Worm (Caenorhabditis elegans) whole organism, mixed stage, embryonic: ENCODE data around the gene Y73C8B.2.

Source experiments
- M03D4.4 ChIP-seq: sonication (generic microtip); optimal IDR thresholded peaks from 2 replicates; lab custom pipeline; 2017; ENCODE audit warnings: mild to moderate bottlenecking, missing genetic modification characterization, missing compliant biosample characterization
- bed-3 ChIP-seq: fragments of 200-800 bp; sonication (Bioruptor generic); optimal IDR thresholded peaks from 3 replicates; lab custom pipeline; 2018; ENCODE audit warnings: mild to moderate bottlenecking, missing genetic modification characterization, moderate library complexity, missing compliant biosample characterization
- blmp-1 ChIP-seq: fragments of 150-350 bp; optimal IDR thresholded peaks from 2 replicates; lab custom pipeline; 2014; ENCODE audit warnings: missing biosample characterization, missing genetic modification characterization
- ceh-39 ChIP-seq: fragments of 150-350 bp; optimal IDR thresholded peaks from 2 replicates; lab custom pipeline; 2014; ENCODE audit warnings: missing biosample characterization, missing genetic modification characterization
- ceh-43 ChIP-seq: fragments of 200-800 bp; sonication (Bioruptor generic); optimal IDR thresholded peaks from 2 replicates; lab custom pipeline; 2018; ENCODE audit warnings: mild to moderate bottlenecking, missing genetic modification characterization, moderate library complexity, missing compliant biosample characterization
- ceh-83 ChIP-seq: fragments of 200-800 bp; sonication (Bioruptor generic); optimal IDR thresholded peaks from 2 replicates; lab custom pipeline; 2018; ENCODE audit warnings: mild to moderate bottlenecking, missing genetic modification characterization, missing compliant biosample characterization
- ces-1 ChIP-seq: fragments of 150-350 bp; optimal IDR thresholded peaks from 2 replicates; lab custom pipeline; 2014; ENCODE audit warnings: missing biosample characterization, missing genetic modification reagents, missing genetic modification characterization
- cnd-1 ChIP-seq: fragments of 200-800 bp; sonication (Bioruptor generic); optimal IDR thresholded peaks from 2 replicates; lab custom pipeline; 2018; ENCODE audit warnings: mild to moderate bottlenecking, missing genetic modification characterization, missing compliant biosample characterization
- elt-1 ChIP-seq: sonication (generic microtip); optimal IDR thresholded peaks from 2 replicates; lab custom pipeline; 2017; ENCODE audit warnings: missing genetic modification characterization, mild to moderate bottlenecking, missing compliant biosample characterization, antibody characterized with exemption, moderate library complexity, borderline replicate concordance; ENCODE audit not compliant: insufficient read depth
- elt-3 ChIP-seq: fragments of 150-350 bp; optimal IDR thresholded peaks from 2 replicates; lab custom pipeline; 2014; ENCODE audit warnings: missing biosample characterization, missing genetic modification characterization
- ham-2 ChIP-seq: fragments of 200-800 bp; sonication (Bioruptor generic); optimal IDR thresholded peaks from 2 replicates; lab custom pipeline; 2018; ENCODE audit warnings: mild to moderate bottlenecking, missing genetic modification characterization, missing compliant biosample characterization
- hlh-1 ChIP-seq: fragments of 150-350 bp; optimal IDR thresholded peaks from 2 replicates; lab custom pipeline; 2014; ENCODE audit warnings: missing biosample characterization, missing genetic modification reagents, missing genetic modification characterization
- lin-13 ChIP-seq: fragments of 150-350 bp; optimal IDR thresholded peaks from 2 replicates; lab custom pipeline; 2014; ENCODE audit warnings: missing biosample characterization, missing genetic modification characterization
- lsy-2 ChIP-seq: fragments of 150-350 bp; optimal IDR thresholded peaks from 2 replicates; lab custom pipeline; 2014; ENCODE audit warnings: missing biosample characterization, missing genetic modification characterization
- mab-5 ChIP-seq: fragments of 150-350 bp; optimal IDR thresholded peaks from 2 replicates; lab custom pipeline; 2014; ENCODE audit warnings: missing biosample characterization, missing genetic modification characterization
- mep-1 ChIP-seq: fragments of 150-350 bp; optimal IDR thresholded peaks from 2 replicates; lab custom pipeline; 2017; ENCODE audit warnings: missing biosample characterization, missing genetic modification reagents, missing genetic modification characterization, inconsistent platforms
- nhr-12 ChIP-seq: fragments of 150-350 bp; optimal IDR thresholded peaks from 2 replicates; lab custom pipeline; 2014; ENCODE audit warnings: missing biosample characterization, missing genetic modification characterization
- nhr-2 ChIP-seq: fragments of 150-350 bp; optimal IDR thresholded peaks from 2 replicates; lab custom pipeline; 2014; ENCODE audit warnings: missing biosample characterization, missing genetic modification characterization
- nhr-237 ChIP-seq: fragments of 150-350 bp; optimal IDR thresholded peaks from 2 replicates; lab custom pipeline; 2014; ENCODE audit warnings: missing biosample characterization, missing genetic modification characterization
- nhr-76 ChIP-seq: sonication (generic microtip); optimal IDR thresholded peaks from 2 replicates; lab custom pipeline; 2017; ENCODE audit warnings: missing biosample characterization, missing genetic modification characterization
- sem-2 ChIP-seq: fragments of 200-800 bp; sonication (Bioruptor generic); optimal IDR thresholded peaks from 2 replicates; lab custom pipeline; 2018; ENCODE audit warnings: mild to moderate bottlenecking, missing genetic modification characterization, missing compliant biosample characterization
- snpc-4 ChIP-seq: fragments of 150-350 bp; optimal IDR thresholded peaks from 2 replicates; lab custom pipeline; 2014; ENCODE audit warnings: missing biosample characterization, missing genetic modification characterization
- sptf-1 ChIP-seq: sonication (generic microtip); optimal IDR thresholded peaks from 2 replicates; lab custom pipeline; 2017; ENCODE audit warnings: mild to moderate bottlenecking, missing genetic modification characterization, moderate library complexity, missing compliant biosample characterization
- tbx-8 ChIP-seq: fragments of 200-800 bp; sonication (Bioruptor generic); optimal IDR thresholded peaks from 2 replicates; lab custom pipeline; 2018; ENCODE audit warnings: mild to moderate bottlenecking, missing genetic modification characterization, moderate library complexity, missing compliant biosample characterization
- unc-120 ChIP-seq: sonication (generic microtip); optimal IDR thresholded peaks from 2 replicates; lab custom pipeline; 2017; ENCODE audit warnings: missing genetic modification characterization, missing compliant biosample characterization; ENCODE audit not compliant: poor library complexity, severe bottlenecking
- unc-39 ChIP-seq: fragments of 150-350 bp; optimal IDR thresholded peaks from 2 replicates; lab custom pipeline; 2014; ENCODE audit warnings: missing biosample characterization, missing genetic modification characterization
- unc-62 ChIP-seq: fragments of 150-350 bp; optimal IDR thresholded peaks from 2 replicates; lab custom pipeline; 2014; ENCODE audit warnings: missing biosample characterization, missing genetic modification reagents, missing genetic modification characterization
- zip-8 ChIP-seq: fragments of 150-350 bp; optimal IDR thresholded peaks from 2 replicates; lab custom pipeline; 2014; ENCODE audit warnings: missing biosample characterization, missing genetic modification characterization

Y73C8B.2 gene

DNA sequence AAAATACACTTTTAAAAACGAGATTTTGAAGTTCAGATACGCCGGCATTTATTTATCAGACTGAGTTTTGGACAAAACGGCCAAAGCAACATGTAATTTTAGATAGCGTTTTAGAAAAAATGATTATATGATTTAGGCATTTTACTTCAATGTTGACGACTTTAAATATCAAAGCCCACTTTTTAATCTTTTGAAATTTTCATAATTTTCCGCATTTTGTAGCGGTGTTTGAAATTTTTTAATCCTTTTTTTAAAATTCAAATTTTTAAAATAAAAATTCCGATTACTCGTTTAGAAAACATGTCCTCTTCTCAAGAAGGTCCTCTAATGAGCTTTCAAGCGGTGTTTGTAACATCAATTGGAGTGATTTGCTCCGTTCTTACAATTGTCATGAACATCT, 25.0 kb downstream of the Y73C8B.2 start, which contains the start of gene srbc-6:
TSS of gene srbc-6 (plus strand) at position 301 of the 400 bp plus-strand sequence.
- TF ChIP-seq snpc-4 (no peak), ham-2 (GFP tag; lab: Kevin White, UChicago) (no peak), nhr-2 (no peak)

DNA sequence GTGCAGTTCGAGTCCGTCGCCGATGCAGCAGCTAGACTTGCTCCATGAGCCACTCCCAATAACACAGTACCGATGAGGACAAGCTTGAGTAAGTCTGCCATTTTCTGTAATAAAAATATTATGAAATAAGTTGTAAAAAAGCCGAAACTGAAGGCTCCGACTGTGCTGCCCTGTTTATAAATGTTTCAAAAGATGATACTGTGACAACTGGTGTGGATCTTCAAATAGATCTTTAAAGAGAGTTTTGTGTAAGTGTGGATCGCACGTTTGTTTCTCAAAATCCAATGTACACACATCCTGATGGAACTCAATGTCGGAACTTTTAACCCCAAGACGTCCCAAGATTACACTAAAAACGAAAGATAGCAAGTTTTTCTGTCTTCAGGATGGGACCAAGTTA, 26.2 kb downstream of the Y73C8B.2 start, which contains the start of gene C36C5.15:
TSS of gene C36C5.15 (minus strand) at position 101 of the 400 bp plus-strand sequence.
- TF ChIP-seq elt-3 (tag; lab: Kevin White, UChicago) (no peak), bed-3 (GFP tag; lab: Kevin White, UChicago) (no peak), snpc-4 (no peak), M03D4.4 (no peak), unc-39 (tag; lab: Kevin White, UChicago) (no peak), unc-120 (tag; lab: Kevin White, UChicago) (no peak), ces-1 (GFP tag; lab: Kevin White, UChicago) (no peak), ceh-39 (tag; lab: Kevin White, UChicago) (no peak), nhr-12 (tag; lab: Kevin White, UChicago) (no peak), blmp-1 (tag; lab: Kevin White, UChicago) (no peak), nhr-76 (no peak), unc-62 (no peak), lin-13 (tag; lab: Kevin White, UChicago) (no peak), cnd-1 (tag; lab: Kevin White, UChicago) (no peak), ham-2 (GFP tag; lab: Kevin White, UChicago) (no peak)
- TF ChIP-seq, all 35 proteins: peak for 0

DNA sequence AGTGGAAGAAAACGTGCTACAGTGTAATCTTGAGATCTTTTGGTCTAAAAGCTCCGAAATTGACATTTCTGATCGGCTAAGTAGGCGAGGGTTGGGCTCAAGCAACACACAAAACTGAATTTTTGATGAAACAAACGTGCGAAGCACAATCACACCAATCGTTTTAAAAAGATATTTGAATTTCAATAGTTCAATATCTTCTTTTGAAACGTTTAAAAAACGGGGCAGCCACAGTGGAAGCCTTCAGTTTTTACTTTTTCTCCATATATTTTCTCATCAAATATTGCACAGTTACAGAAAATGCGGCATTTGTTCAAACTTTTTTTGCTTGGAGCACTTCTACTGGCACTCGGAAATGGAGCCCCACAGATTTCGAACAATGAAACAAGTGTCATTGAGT, 28.5 kb downstream of the Y73C8B.2 start, which contains the start of gene C36C5.4:
TSS of gene C36C5.4 (plus strand) at position 301 of the 400 bp plus-strand sequence.
- TF ChIP-seq ces-1 (GFP tag; lab: Kevin White, UChicago) (no peak), tbx-8 (GFP tag; lab: Kevin White, UChicago) (no peak), ham-2 (GFP tag; lab: Kevin White, UChicago) (no peak), lin-13 (tag; lab: Kevin White, UChicago) (no peak), elt-1 (tag; lab: Kevin White, UChicago) (no peak), bed-3 (GFP tag; lab: Kevin White, UChicago) (no peak), sem-2 (GFP tag; lab: Kevin White, UChicago) (no peak), mab-5 (tag; lab: Kevin White, UChicago) (no peak), unc-39 (tag; lab: Kevin White, UChicago) (no peak), unc-62 (no peak), lsy-2 (tag; lab: Kevin White, UChicago) (no peak), nhr-237 (tag; lab: Kevin White, UChicago) (no peak), nhr-2 (no peak), sptf-1 (tag; lab: Kevin White, UChicago) (no peak), elt-3 (tag; lab: Kevin White, UChicago) (no peak), mep-1 (no peak), hlh-1 (tag; lab: Kevin White, UChicago) (no peak), blmp-1 (tag; lab: Kevin White, UChicago) (no peak), M03D4.4 (no peak)

- TF ChIP-seq cnd-1 (tag; lab: Kevin White, UChicago) (no peak), unc-120 (tag; lab: Kevin White, UChicago) (no peak), ces-1 (GFP tag; lab: Kevin White, UChicago) (no peak), mep-1 (no peak), nhr-237 (tag; lab: Kevin White, UChicago) (no peak), ceh-83 (GFP tag; lab: Kevin White, UChicago) (no peak), mab-5 (tag; lab: Kevin White, UChicago) (no peak), ham-2 (GFP tag; lab: Kevin White, UChicago) (no peak), sem-2 (GFP tag; lab: Kevin White, UChicago) (no peak), sptf-1 (tag; lab: Kevin White, UChicago) (no peak)
Observed at ce11 chrV:3165438-3165837, 29.4 kb downstream of the Y73C8B.2 start, which contains the start of gene C36C5.14. C36C5.14 (minus strand) TSS chrV:3165538.

DNA sequence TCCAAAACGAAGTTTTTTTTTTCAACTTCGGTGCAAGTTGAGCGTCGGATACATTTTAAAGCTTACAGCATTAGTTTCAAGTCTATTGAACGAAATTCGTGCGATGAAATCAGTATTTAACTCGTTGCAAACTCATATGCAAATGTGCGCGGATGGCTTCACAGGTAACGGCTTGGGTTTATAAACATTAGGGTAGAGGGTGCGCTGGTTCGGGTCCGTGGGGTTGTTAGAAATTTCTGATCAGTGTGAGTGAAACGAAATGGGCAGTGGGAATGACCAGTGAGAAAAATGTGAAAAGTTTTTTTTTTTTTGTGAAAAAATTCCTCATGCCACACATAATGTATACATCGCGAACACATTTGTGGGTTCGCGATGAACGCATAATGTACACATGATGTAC, 31.7 kb downstream of the Y73C8B.2 start:
- TF ChIP-seq bed-3 (GFP tag; lab: Kevin White, UChicago): no peak
- TF ChIP-seq ceh-39 (tag; lab: Kevin White, UChicago): no peak
- TF ChIP-seq ceh-43 (GFP tag; lab: Kevin White, UChicago): no peak
- TF ChIP-seq lin-13 (tag; lab: Kevin White, UChicago): no peak
- TF ChIP-seq tbx-8 (GFP tag; lab: Kevin White, UChicago): no peak
- TF ChIP-seq snpc-4: no peak
- no peak for TF ChIP-seq zip-8 (tag; lab: Kevin White, UChicago)
- no peak for TF ChIP-seq ces-1 (GFP tag; lab: Kevin White, UChicago)
